Fruit fly (Drosophila melanogaster) whole organism, embryonic: ENCODE measurements around the gene edin.

ENCODE experiments used
- Abd-B ChIP-seq: fragments of 200-800 bp; sonication (Bioruptor generic); optimal IDR thresholded peaks from 2 replicates; lab custom pipeline; 2018; ENCODE audit warnings: missing biosample characterization, mild to moderate bottlenecking, missing genetic modification characterization, moderate library complexity
- Antp ChIP-seq: fragments of 200-800 bp; sonication (Bioruptor generic); optimal IDR thresholded peaks from 3 replicates; lab custom pipeline; 2016; ENCODE audit warnings: missing biosample characterization, missing genetic modification characterization
- Atf3 ChIP-seq: fragments of 200-800 bp; sonication (Bioruptor generic); optimal IDR thresholded peaks from 3 replicates; lab custom pipeline; 2016; ENCODE audit warnings: missing biosample characterization, missing genetic modification characterization
- Atf6 ChIP-seq: fragments of 200-800 bp; sonication (Bioruptor generic); IDR thresholded peaks from 2 replicates; pipeline ENCODE4 v1.3.6; 2022; ENCODE audit warnings: missing biosample characterization, missing genetic modification characterization
- C15 ChIP-seq: fragments of 200-800 bp; sonication (Bioruptor generic); IDR thresholded peaks from 3 replicates; pipeline ENCODE4 v1.3.6; 2022; ENCODE audit warnings: missing biosample characterization, missing genetic modification characterization
- CG10147 ChIP-seq: fragments of 200-800 bp; sonication (Bioruptor generic); optimal IDR thresholded peaks from 2 replicates; lab custom pipeline; 2019; ENCODE audit warnings: missing biosample characterization, mild to moderate bottlenecking, missing genetic modification characterization, moderate library complexity
- CG10267 ChIP-seq: fragments of 200-800 bp; sonication (Bioruptor generic); optimal IDR thresholded peaks from 2 replicates; lab custom pipeline; 2018; ENCODE audit warnings: missing biosample characterization, mild to moderate bottlenecking, missing genetic modification characterization, moderate library complexity
- CG10431 ChIP-seq: fragments of 200-800 bp; sonication (Bioruptor generic); optimal IDR thresholded peaks from 3 replicates; lab custom pipeline; 2018; ENCODE audit warnings: missing biosample characterization, mild to moderate bottlenecking, missing genetic modification characterization
- CG10959 ChIP-seq: fragments of 200-800 bp; sonication (Bioruptor generic); IDR thresholded peaks from 2 replicates; pipeline ENCODE4 v1.3.6; 2022; ENCODE audit warnings: missing biosample characterization, missing genetic modification characterization
- CG12155 ChIP-seq: fragments of 200-800 bp; sonication (Bioruptor generic); optimal IDR thresholded peaks from 3 replicates; lab custom pipeline; 2016; ENCODE audit warnings: missing biosample characterization, missing genetic modification characterization
- CG14050 ChIP-seq: fragments of 200-800 bp; sonication (Bioruptor generic); IDR thresholded peaks from 3 replicates; pipeline ENCODE4 v1.3.6; 2022; ENCODE audit warnings: missing biosample characterization, missing genetic modification characterization
- CG14965 ChIP-seq: fragments of 200-800 bp; sonication (Bioruptor generic); optimal IDR thresholded peaks from 2 replicates; lab custom pipeline; 2016; ENCODE audit warnings: missing biosample characterization, missing genetic modification characterization, borderline replicate concordance
- CG15269 ChIP-seq: fragments of 200-800 bp; sonication (Bioruptor generic); optimal IDR thresholded peaks from 2 replicates; lab custom pipeline; 2018; ENCODE audit warnings: missing biosample characterization, mild to moderate bottlenecking, missing genetic modification characterization, moderate library complexity
- CG1529 ChIP-seq: fragments of 200-800 bp; sonication (Bioruptor generic); optimal IDR thresholded peaks from 3 replicates; lab custom pipeline; 2018; ENCODE audit warnings: missing biosample characterization, missing genetic modification characterization
- CG15514 ChIP-seq: fragments of 200-800 bp; sonication (Bioruptor generic); optimal IDR thresholded peaks from 3 replicates; lab custom pipeline; 2017; ENCODE audit warnings: missing biosample characterization, missing genetic modification characterization, mild to moderate bottlenecking, moderate library complexity, missing genetic modification reagents
- CG1832 ChIP-seq: fragments of 200-800 bp; sonication (Bioruptor generic); optimal IDR thresholded peaks from 2 replicates; lab custom pipeline; 2017; ENCODE audit warnings: missing biosample characterization, mild to moderate bottlenecking, missing genetic modification characterization, inconsistent platforms
- CG2129 ChIP-seq: fragments of 200-800 bp; sonication (Bioruptor generic); IDR thresholded peaks from 2 replicates; pipeline ENCODE4 v1.3.6; 2022; ENCODE audit warnings: missing biosample characterization, missing genetic modification characterization; ENCODE audit not compliant: partially characterized antibody
- CG31224 ChIP-seq: fragments of 200-800 bp; sonication (Bioruptor generic); IDR thresholded peaks from 2 replicates; pipeline ENCODE4 v1.3.6; 2022; ENCODE audit warnings: missing biosample characterization, missing genetic modification characterization
- CG3281 ChIP-seq: fragments of 200-800 bp; sonication (Bioruptor generic); optimal IDR thresholded peaks from 3 replicates; lab custom pipeline; 2017; ENCODE audit warnings: missing biosample characterization, mild to moderate bottlenecking, missing genetic modification characterization
- CG6813 ChIP-seq: fragments of 200-800 bp; sonication (Bioruptor generic); optimal IDR thresholded peaks from 2 replicates; lab custom pipeline; 2017; ENCODE audit warnings: missing biosample characterization, missing genetic modification characterization, mild to moderate bottlenecking, moderate library complexity, missing genetic modification reagents
- CG8290 ChIP-seq, 3 experiments: fragments of 200-800 bp; sonication (Bioruptor generic); optimal IDR thresholded peaks; 2 replicates each; lab custom pipeline; 2016 to 2019; ENCODE audit warnings: missing biosample characterization in 3 of 3, missing genetic modification characterization in 3 of 3, mild to moderate bottlenecking in 2 of 3, moderate library complexity in 1 of 3
- CG9215 ChIP-seq: fragments of 200-800 bp; sonication (Bioruptor generic); IDR thresholded peaks from 2 replicates; pipeline ENCODE4 v1.3.6; 2022; ENCODE audit warnings: missing biosample characterization, missing genetic modification characterization
- Dek ChIP-seq: fragments of 200-800 bp; sonication (Bioruptor generic); optimal IDR thresholded peaks from 3 replicates; lab custom pipeline; 2019; ENCODE audit warnings: missing biosample characterization, mild to moderate bottlenecking, missing genetic modification characterization, moderate library complexity
- Dll ChIP-seq: fragments of 200-800 bp; sonication (Bioruptor generic); IDR thresholded peaks from 4 replicates; pipeline ENCODE4 v1.3.6; 2022; ENCODE audit warnings: missing biosample characterization, missing genetic modification characterization; ENCODE audit not compliant: partially characterized antibody
- Ets65A ChIP-seq: fragments of 200-800 bp; sonication (Bioruptor generic); peaks from one replicate; lab custom pipeline; 2016; ENCODE audit warnings: missing biosample characterization, missing genetic modification characterization
- Gsc ChIP-seq: fragments of 200-800 bp; sonication (Bioruptor generic); IDR thresholded peaks from 2 replicates; pipeline ENCODE4 v1.3.6; 2022; ENCODE audit warnings: missing biosample characterization, missing genetic modification characterization
- HHEX ChIP-seq: fragments of 200-800 bp; sonication (Bioruptor generic); optimal IDR thresholded peaks from 3 replicates; lab custom pipeline; 2017; ENCODE audit warnings: missing biosample characterization, mild to moderate bottlenecking, missing genetic modification characterization, missing genetic modification reagents
- HLH3B ChIP-seq: fragments of 200-800 bp; sonication (Bioruptor generic); IDR thresholded peaks from 2 replicates; pipeline ENCODE4 v1.3.6; 2022; ENCODE audit warnings: missing biosample characterization, missing genetic modification characterization
- HLH4C ChIP-seq: fragments of 200-800 bp; sonication (Bioruptor generic); IDR thresholded peaks from 3 replicates; pipeline ENCODE4 v1.3.6; 2022; ENCODE audit warnings: missing biosample characterization, missing genetic modification characterization; ENCODE audit not compliant: partially characterized antibody
- Hmx ChIP-seq: fragments of 200-800 bp; sonication (Bioruptor generic); optimal IDR thresholded peaks from 2 replicates; lab custom pipeline; 2016; ENCODE audit warnings: missing biosample characterization, missing genetic modification characterization
- Scr ChIP-seq: fragments of 200-800 bp; sonication (Bioruptor generic); IDR thresholded peaks from 2 replicates; pipeline ENCODE4 v1.3.6; 2022; ENCODE audit warnings: missing biosample characterization, missing genetic modification characterization; ENCODE audit not compliant: partially characterized antibody
- ac ChIP-seq: fragments of 200-800 bp; sonication (Bioruptor generic); optimal IDR thresholded peaks from 3 replicates; lab custom pipeline; 2017; ENCODE audit warnings: missing biosample characterization, mild to moderate bottlenecking, missing genetic modification characterization
- al ChIP-seq: fragments of 200-800 bp; sonication (Bioruptor generic); IDR thresholded peaks from 2 replicates; pipeline ENCODE4 v1.3.6; 2022; ENCODE audit warnings: missing biosample characterization, missing genetic modification characterization
- br ChIP-seq: fragments of >200 bp; optimal IDR thresholded peaks from 2 replicates; lab custom pipeline; 2017
- caup ChIP-seq: fragments of 200-800 bp; sonication (Bioruptor generic); optimal IDR thresholded peaks from 3 replicates; lab custom pipeline; 2017; ENCODE audit warnings: missing biosample characterization, mild to moderate bottlenecking, missing genetic modification characterization, moderate library complexity; ENCODE audit not compliant: severe bottlenecking
- crp ChIP-seq, 2 experiments: fragments of 200-800 bp; sonication (Bioruptor generic); optimal IDR thresholded peaks; 2 replicates in 1 of 2; 3 replicates in 1 of 2; lab custom pipeline; 2017; ENCODE audit warnings: missing biosample characterization in 2 of 2, missing genetic modification characterization in 2 of 2, mild to moderate bottlenecking in 1 of 2, moderate library complexity in 1 of 2
- en ChIP-seq: fragments of 200-800 bp; sonication (Bioruptor generic); optimal IDR thresholded peaks from 2 replicates; lab custom pipeline; 2016; ENCODE audit warnings: missing biosample characterization, missing genetic modification characterization
- exex ChIP-seq: fragments of 200-800 bp; sonication (Bioruptor generic); optimal IDR thresholded peaks from 4 replicates; lab custom pipeline; 2018; ENCODE audit warnings: missing biosample characterization, mild to moderate bottlenecking, missing genetic modification characterization, moderate library complexity
- fru ChIP-seq: fragments of >200 bp; optimal IDR thresholded peaks from 2 replicates; lab custom pipeline; 2017
- gro ChIP-seq: fragments of 200-800 bp; sonication (Bioruptor generic); optimal IDR thresholded peaks from 2 replicates; lab custom pipeline; 2016; ENCODE audit warnings: missing biosample characterization, missing genetic modification characterization
- hbn ChIP-seq: fragments of 200-800 bp; sonication (Bioruptor generic); IDR thresholded peaks from 2 replicates; pipeline ENCODE4 v1.3.6; 2022; ENCODE audit warnings: missing biosample characterization, missing genetic modification characterization; ENCODE audit not compliant: partially characterized antibody
- nerfin-2 ChIP-seq: fragments of 200-800 bp; sonication (Bioruptor generic); IDR thresholded peaks from 2 replicates; pipeline ENCODE4 v1.3.6; 2022; ENCODE audit warnings: missing biosample characterization, missing genetic modification characterization; ENCODE audit not compliant: partially characterized antibody
- nmo ChIP-seq: fragments of 200-800 bp; sonication (Bioruptor generic); optimal IDR thresholded peaks from 2 replicates; lab custom pipeline; 2018; ENCODE audit warnings: missing biosample characterization, mild to moderate bottlenecking, missing genetic modification characterization, moderate library complexity
- pho ChIP-seq: fragments of 200-800 bp; sonication (Bioruptor generic); optimal IDR thresholded peaks from 2 replicates; lab custom pipeline; 2016; ENCODE audit warnings: missing biosample characterization, missing genetic modification characterization
- pros ChIP-seq: fragments of 200-800 bp; sonication (Bioruptor generic); optimal IDR thresholded peaks from 3 replicates; lab custom pipeline; 2019; ENCODE audit warnings: missing biosample characterization, mild to moderate bottlenecking, missing genetic modification characterization, moderate library complexity
- pum ChIP-seq: fragments of 200-800 bp; sonication (Bioruptor generic); optimal IDR thresholded peaks from 2 replicates; lab custom pipeline; 2016; ENCODE audit warnings: missing biosample characterization, missing genetic modification characterization
- ranshi ChIP-seq: fragments of 200-800 bp; sonication (Bioruptor generic); IDR thresholded peaks from 2 replicates; pipeline ENCODE4 v1.3.6; 2022; ENCODE audit warnings: missing biosample characterization, missing genetic modification characterization
- rib ChIP-seq: fragments of 200-800 bp; sonication (Bioruptor generic); IDR thresholded peaks from 2 replicates; pipeline ENCODE4 v1.3.6; 2022; ENCODE audit warnings: missing biosample characterization, missing genetic modification characterization
- salm ChIP-seq: fragments of 200-800 bp; sonication (Bioruptor generic); optimal IDR thresholded peaks from 2 replicates; lab custom pipeline; 2018; ENCODE audit warnings: missing biosample characterization, mild to moderate bottlenecking, missing genetic modification characterization
- sens-2 ChIP-seq: fragments of 200-800 bp; sonication (Bioruptor generic); IDR thresholded peaks from 2 replicates; pipeline ENCODE4 v1.3.6; 2022; ENCODE audit warnings: missing biosample characterization, missing genetic modification characterization

The edin gene

dm6 chr3L:17485280-17485792 lies 9.3 kb upstream of the edin start (continued):
- peak; percentile 95 for TF ChIP-seq CG6813 (GFP tag; lab: Kevin White, UChicago)
- peak; percentile 63 for TF ChIP-seq CG8290 (GFP tag; optimal IDR thresholded peaks at IDR 0.05; lab: Kevin White, UChicago)
- peak; percentile 77 to 96 for TF ChIP-seq CG8290 (tag; optimal IDR thresholded peaks at IDR 0.05; lab: Kevin White, UChicago)
- peak; percentile 95 for TF ChIP-seq CG10431 (GFP tag; lab: Kevin White, UChicago)
- no peak for TF ChIP-seq Abd-B (GFP tag; lab: Kevin White, UChicago)
- no peak for TF ChIP-seq Atf3
- peak; percentile 48 for TF ChIP-seq Antp (GFP tag; lab: Kevin White, UChicago)
- TF ChIP-seq CG12155 (GFP tag; lab: Kevin White, UChicago): no peak
- peak; percentile 92 for TF ChIP-seq ac
- TF ChIP-seq fru (lab: Kevin White, UChicago): no peak
- TF ChIP-seq Gsc (GFP tag; lab: Robert Waterston, UW): no peak
- TF ChIP-seq CG15514 (GFP tag; lab: Kevin White, UChicago): no peak
- peak; percentile 58; the same call in 1 of the 2 replicates for TF ChIP-seq CG10959 (GFP tag; lab: Robert Waterston, UW)
- TF ChIP-seq sens-2 (GFP tag; lab: Robert Waterston, UW): peak; percentile 68; the same call in 1 of the 2 replicates
- TF ChIP-seq CG3281 (GFP tag; lab: Kevin White, UChicago): peak; percentile 24
- TF ChIP-seq pum (GFP tag; lab: Kevin White, UChicago): peak; percentile 42
- TF ChIP-seq nerfin-2 (GFP tag; lab: Robert Waterston, UW): no peak
- TF ChIP-seq CG1832: no peak
- peak; percentile 60; the same call in 1 of the 2 replicates for TF ChIP-seq ranshi (GFP tag; lab: Robert Waterston, UW)
- TF ChIP-seq HLH4C (GFP tag; lab: Robert Waterston, UW): no peak
- peak; percentile 48 for TF ChIP-seq en
- no peak for TF ChIP-seq CG14050 (GFP tag; lab: Robert Waterston, UW)
- TF ChIP-seq CG15269: no peak
- peak in 1 of 2 experiments; percentile 57 for TF ChIP-seq crp (GFP tag; optimal IDR thresholded peaks at IDR 0.05; lab: Kevin White, UChicago)
- TF ChIP-seq C15: no peak
- TF ChIP-seq Atf6 (GFP tag; lab: Robert Waterston, UW): no peak
- no peak for TF ChIP-seq Scr (GFP tag; lab: Robert Waterston, UW)
- TF ChIP-seq Dek (tag; lab: Kevin White, UChicago): no peak
- TF ChIP-seq br (lab: Kevin White, UChicago): no peak
- TF ChIP-seq rib: no peak
- peak; percentile 51 for TF ChIP-seq caup (GFP tag; lab: Kevin White, UChicago)
- peak; percentile 61; the same call in 1 of the 2 replicates for TF ChIP-seq HLH3B (GFP tag; lab: Robert Waterston, UW)
- peak; percentile 53 for TF ChIP-seq CG14965
- peak; percentile 92 for TF ChIP-seq CG1529 (GFP tag; lab: Kevin White, UChicago)
- TF ChIP-seq salm (tag; lab: Kevin White, UChicago): peak; percentile 90
- peak; percentile 40 for TF ChIP-seq CG10267 (tag; lab: Kevin White, UChicago)
- peak; percentile 57 for TF ChIP-seq nmo (GFP tag; lab: Kevin White, UChicago)
- no peak for TF ChIP-seq Hmx
- peak; percentile 80 for TF ChIP-seq Ets65A (GFP tag; lab: Kevin White, UChicago)
- TF ChIP-seq CG31224: no peak
- no peak for TF ChIP-seq CG9215 (GFP tag; lab: Robert Waterston, UW)
- no peak for TF ChIP-seq CG2129 (GFP tag; lab: Robert Waterston, UW)
- no peak for TF ChIP-seq Dll (GFP tag; lab: Robert Waterston, UW)
- no peak for TF ChIP-seq gro (GFP tag; lab: Kevin White, UChicago)
- peak; percentile 2 for TF ChIP-seq exex (tag; lab: Kevin White, UChicago)
- TF ChIP-seq pros (GFP tag; lab: Kevin White, UChicago): peak; percentile 12
- peak; percentile 71 for TF ChIP-seq HHEX (GFP tag; lab: Kevin White, UChicago)
- TF ChIP-seq al (GFP tag; lab: Robert Waterston, UW): no peak
- no peak for TF ChIP-seq pho
- no peak for TF ChIP-seq CG10147 (GFP tag; lab: Kevin White, UChicago)
- TF ChIP-seq hbn (GFP tag; lab: Robert Waterston, UW): no peak
